Fruit fly (Drosophila melanogaster): ENCODE data around the gene CG43867.

Gene CG43867

dm6 chrX:772305-772986 is 155.3 kb downstream of the CG43867 start:
- TF ChIP-seq CG1620 (GFP tag; optimal IDR thresholded peaks at IDR 0.05) (no peak), kay (GFP tag; ENCODE audit: borderline replicate concordance) (no peak), CG5204 (GFP tag; optimal IDR thresholded peaks at IDR 0.05) (no peak), toe (GFP tag; optimal IDR thresholded peaks at IDR 0.05) (no peak), pad (GFP tag; optimal IDR thresholded peaks at IDR 0.05) (no peak), tj (GFP tag; optimal IDR thresholded peaks at IDR 0.05) (no peak), bab1 (GFP tag; optimal IDR thresholded peaks at IDR 0.05) (no peak), Hr96 (GFP tag; optimal IDR thresholded peaks at IDR 0.05) (no peak), cic (GFP tag; optimal IDR thresholded peaks at IDR 0.05) (no peak), CG7045 (GFP tag; optimal IDR thresholded peaks at IDR 0.05) (no peak), CG11617 (GFP tag; optimal IDR thresholded peaks at IDR 0.05) (no peak), ovo (GFP tag; optimal IDR thresholded peaks at IDR 0.05) (no peak)

dm6 chrX:771431-772064 is 156.2 kb downstream of the CG43867 start:
- TF ChIP-seq CG33017 (tag; optimal IDR thresholded peaks at IDR 0.05): no peak
- TF ChIP-seq CG14711 (tag; optimal IDR thresholded peaks at IDR 0.05): no peak
- TF ChIP-seq CG11617 (GFP tag; optimal IDR thresholded peaks at IDR 0.05): no peak
- no peak for TF ChIP-seq tj (GFP tag; optimal IDR thresholded peaks at IDR 0.05)
- TF ChIP-seq kay (GFP tag; ENCODE audit: borderline replicate concordance): no peak
- TF ChIP-seq CG12768 (GFP tag; optimal IDR thresholded peaks at IDR 0.05): no peak
- TF ChIP-seq Hr96 (GFP tag; optimal IDR thresholded peaks at IDR 0.05): no peak
- no peak for TF ChIP-seq bab1 (GFP tag; optimal IDR thresholded peaks at IDR 0.05)
- TF ChIP-seq CG7045 (GFP tag; optimal IDR thresholded peaks at IDR 0.05): no peak
- no peak for TF ChIP-seq cic (GFP tag; optimal IDR thresholded peaks at IDR 0.05)

- peak; percentile 22 for TF ChIP-seq CG7101 (tag; optimal IDR thresholded peaks at IDR 0.05)
- no peak for TF ChIP-seq cic (GFP tag; optimal IDR thresholded peaks at IDR 0.05)
- TF ChIP-seq pad (GFP tag; optimal IDR thresholded peaks at IDR 0.05): peak; percentile 25
- no peak for TF ChIP-seq kay (GFP tag; ENCODE audit: borderline replicate concordance)
- peak; percentile 44 for TF ChIP-seq Mnt (GFP tag; optimal IDR thresholded peaks at IDR 0.05)
- peak; percentile 68 for TF ChIP-seq tj (GFP tag; optimal IDR thresholded peaks at IDR 0.05)
- no peak for TF ChIP-seq CG1620 (GFP tag; optimal IDR thresholded peaks at IDR 0.05)
- no peak for TF ChIP-seq CG7045 (GFP tag; optimal IDR thresholded peaks at IDR 0.05)
- peak; percentile 69 for TF ChIP-seq bab1 (GFP tag; optimal IDR thresholded peaks at IDR 0.05)
- no peak for TF ChIP-seq Clk (GFP tag; optimal IDR thresholded peaks at IDR 0.05)
- TF ChIP-seq Hr96 (GFP tag; optimal IDR thresholded peaks at IDR 0.05): peak; percentile 32
- no peak for TF ChIP-seq toe (GFP tag; optimal IDR thresholded peaks at IDR 0.05)
- TF ChIP-seq CG14711 (tag; optimal IDR thresholded peaks at IDR 0.05): peak; percentile 19
Measured at dm6 chrX:769639-770124, 158.1 kb downstream of the CG43867 start, which contains the start of gene fz3. TSS of gene fz3 (plus strand) at chrX:769945.

dm6 chrX:768480-769123 is 159.2 kb downstream of the CG43867 start:
- TF ChIP-seq Mnt (GFP tag; optimal IDR thresholded peaks at IDR 0.05) (no peak), cnc (optimal IDR thresholded peaks at IDR 0.05) (no peak), CG7101 (tag; optimal IDR thresholded peaks at IDR 0.05) (no peak), pad (GFP tag; optimal IDR thresholded peaks at IDR 0.05) (no peak), Clk (GFP tag; optimal IDR thresholded peaks at IDR 0.05) (no peak), Hr96 (GFP tag; optimal IDR thresholded peaks at IDR 0.05) (no peak), Crg-1 (GFP tag; optimal IDR thresholded peaks at IDR 0.05) (no peak), CG33017 (tag; optimal IDR thresholded peaks at IDR 0.05) (no peak)

DNA sequence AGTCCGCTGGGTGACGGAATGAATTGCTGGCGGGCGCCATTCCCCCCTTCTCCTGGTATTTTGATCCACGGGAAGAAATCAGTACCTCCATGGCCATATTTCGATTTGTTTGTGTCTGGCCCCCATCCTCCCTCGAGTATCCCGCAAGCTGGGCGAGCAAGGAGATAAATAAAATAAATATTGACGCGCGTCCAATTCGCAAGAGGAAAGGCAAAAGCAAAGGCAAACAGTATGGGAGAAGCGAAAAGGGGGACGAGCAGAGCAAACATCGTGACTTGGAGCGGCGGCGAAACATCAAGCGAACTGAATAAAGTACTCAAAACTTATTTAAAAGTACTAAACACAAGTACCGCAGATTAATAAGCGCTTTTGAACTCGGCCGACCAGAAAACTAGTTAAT is 159.8 kb downstream of the CG43867 start:
- TF ChIP-seq CG7101 (tag; optimal IDR thresholded peaks at IDR 0.05): peak; percentile 28
- TF ChIP-seq CG12768 (GFP tag; optimal IDR thresholded peaks at IDR 0.05): no peak
- TF ChIP-seq Crg-1 (GFP tag; optimal IDR thresholded peaks at IDR 0.05): no peak
- TF ChIP-seq CG7045 (GFP tag; optimal IDR thresholded peaks at IDR 0.05): no peak

- TF ChIP-seq CG7101 (tag; optimal IDR thresholded peaks at IDR 0.05) (no peak), cnc (optimal IDR thresholded peaks at IDR 0.05) (no peak), toe (GFP tag; optimal IDR thresholded peaks at IDR 0.05) (no peak), CG12768 (GFP tag; optimal IDR thresholded peaks at IDR 0.05) (no peak), ovo (GFP tag; optimal IDR thresholded peaks at IDR 0.05) (no peak), bab1 (GFP tag; optimal IDR thresholded peaks at IDR 0.05) (no peak), Clk (GFP tag; optimal IDR thresholded peaks at IDR 0.05) (no peak), CG33017 (tag; optimal IDR thresholded peaks at IDR 0.05) (no peak), tj (GFP tag; optimal IDR thresholded peaks at IDR 0.05) (no peak), CG1620 (GFP tag; optimal IDR thresholded peaks at IDR 0.05) (no peak), CG7045 (GFP tag; optimal IDR thresholded peaks at IDR 0.05) (no peak), CG11617 (GFP tag; optimal IDR thresholded peaks at IDR 0.05) (no peak), CG5204 (GFP tag; optimal IDR thresholded peaks at IDR 0.05) (no peak), Hr96 (GFP tag; optimal IDR thresholded peaks at IDR 0.05) (no peak), Mnt (GFP tag; optimal IDR thresholded peaks at IDR 0.05) (no peak)
Measured at dm6 chrX:766094-766493, 161.7 kb downstream of the CG43867 start.

Measured in whole organism, adult.